Worm (Caenorhabditis elegans) whole organism, mixed stage, embryonic: ENCODE data around the gene srlf-31.

Source experiments
- lsy-2 ChIP-seq: fragments of 150-350 bp; optimal IDR thresholded peaks from 2 replicates; lab custom pipeline; 2014; ENCODE audit warnings: missing biosample characterization, missing genetic modification characterization
- nhr-12 ChIP-seq: fragments of 150-350 bp; optimal IDR thresholded peaks from 2 replicates; lab custom pipeline; 2014; ENCODE audit warnings: missing biosample characterization, missing genetic modification characterization
- unc-39 ChIP-seq: fragments of 150-350 bp; optimal IDR thresholded peaks from 2 replicates; lab custom pipeline; 2014; ENCODE audit warnings: missing biosample characterization, missing genetic modification characterization
- ztf-11 ChIP-seq: fragments of 150-350 bp; optimal IDR thresholded peaks from 2 replicates; lab custom pipeline; 2014; ENCODE audit warnings: missing biosample characterization, missing genetic modification characterization

DNA sequence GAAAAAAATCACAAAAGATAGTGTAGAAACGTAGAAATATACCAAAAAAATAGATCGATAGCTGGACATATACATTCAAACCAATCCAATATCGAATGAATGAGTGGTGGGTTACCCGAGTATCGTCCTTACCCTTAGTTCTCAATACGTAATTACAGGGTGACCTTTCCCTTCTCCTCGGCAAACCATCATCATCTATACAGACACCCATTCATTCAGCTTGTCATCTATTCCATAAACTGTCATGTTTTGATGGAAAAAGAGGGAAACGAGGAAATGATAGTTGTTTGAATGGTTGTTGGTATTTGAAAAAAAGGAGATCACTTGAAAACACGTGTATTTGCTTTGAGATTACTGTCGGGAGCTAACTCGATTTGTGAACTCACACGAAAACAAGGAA is 1.1 kb upstream of the srlf-31 start:
- TF ChIP-seq nhr-12 (tag; lab: Kevin White, UChicago) (no peak), lsy-2 (tag; lab: Kevin White, UChicago) (no peak), ztf-11 (tag; lab: Kevin White, UChicago) (no peak), unc-39 (tag; lab: Kevin White, UChicago) (no peak)
